Fruit fly (Drosophila melanogaster) whole organism: ENCODE results near the gene CG10175.

Experiments
- CG8478 ChIP-seq: fragments of >200 bp; optimal IDR thresholded peaks from 2 replicates; lab custom pipeline; 2018; ENCODE audit warnings: inconsistent platforms
- pan ChIP-seq: fragments of >200 bp; optimal IDR thresholded peaks from 2 replicates; lab custom pipeline; 2017
- usp ChIP-seq: fragments of >200 bp; optimal IDR thresholded peaks from 2 replicates; lab custom pipeline; 2017; ENCODE audit warnings: missing biosample characterization, missing genetic modification characterization, mixed read lengths

- TF ChIP-seq CG8478 (lab: Kevin White, UChicago) = no peak
- TF ChIP-seq pan (lab: Kevin White, UChicago) = no peak
- TF ChIP-seq usp (GFP tag; lab: Kevin White, UChicago) = no peak
These were observed 8.5 kb downstream of the CG10175 start for dm6 chr3R:23522296-23522695.
